Fruit fly (Drosophila melanogaster) whole organism, embryonic: ENCODE measurements around the gene eIF2gamma.
A peak's percentile ranks its signal among the peaks of the same experiment; 100 is the strongest.

Source experiments
- ATbp ChIP-seq: fragments of 200-800 bp; sonication (Bioruptor generic); optimal IDR thresholded peaks from 2 replicates; lab custom pipeline; 2017; ENCODE audit warnings: missing biosample characterization, mild to moderate bottlenecking, missing genetic modification characterization, missing genetic modification reagents
- Atf3 ChIP-seq: fragments of 200-800 bp; sonication (Bioruptor generic); optimal IDR thresholded peaks from 3 replicates; lab custom pipeline; 2016; ENCODE audit warnings: missing biosample characterization, missing genetic modification characterization
- C15 ChIP-seq: fragments of 200-800 bp; sonication (Bioruptor generic); IDR thresholded peaks from 3 replicates; pipeline ENCODE4 v1.3.6; 2022; ENCODE audit warnings: missing biosample characterization, missing genetic modification characterization
- CG11085 ChIP-seq: fragments of 200-800 bp; sonication (Bioruptor generic); IDR thresholded peaks from 2 replicates; pipeline ENCODE4 v1.3.6; 2022; ENCODE audit warnings: missing biosample characterization, missing genetic modification characterization
- CG11093 ChIP-seq: fragments of 200-800 bp; sonication (Bioruptor generic); IDR thresholded peaks from 3 replicates; pipeline ENCODE4 v1.3.6; 2022; ENCODE audit warnings: missing biosample characterization, missing genetic modification characterization
- CG11504 ChIP-seq: fragments of 200-800 bp; sonication (Bioruptor generic); optimal IDR thresholded peaks from 3 replicates; lab custom pipeline; 2019; ENCODE audit warnings: missing biosample characterization, mild to moderate bottlenecking, missing genetic modification characterization, moderate library complexity
- CG13775 ChIP-seq: fragments of 200-800 bp; sonication (Bioruptor generic); optimal IDR thresholded peaks from 3 replicates; lab custom pipeline; 2017; ENCODE audit warnings: missing biosample characterization, mild to moderate bottlenecking, missing genetic modification characterization
- CG14050 ChIP-seq: fragments of 200-800 bp; sonication (Bioruptor generic); IDR thresholded peaks from 3 replicates; pipeline ENCODE4 v1.3.6; 2022; ENCODE audit warnings: missing biosample characterization, missing genetic modification characterization
- CG14441 ChIP-seq: fragments of 200-800 bp; sonication (Bioruptor generic); IDR thresholded peaks from 2 replicates; pipeline ENCODE4 v1.3.6; 2022; ENCODE audit warnings: missing biosample characterization, missing genetic modification characterization
- CG15601 ChIP-seq: fragments of 200-800 bp; sonication (Bioruptor generic); optimal IDR thresholded peaks from 3 replicates; lab custom pipeline; 2019; ENCODE audit warnings: missing biosample characterization, mild to moderate bottlenecking, missing genetic modification characterization, moderate library complexity
- CG18262 ChIP-seq: fragments of 200-800 bp; optimal IDR thresholded peaks from 3 replicates; lab custom pipeline; 2019; ENCODE audit warnings: missing biosample characterization, mild to moderate bottlenecking, missing genetic modification characterization, moderate library complexity
- CG2712 ChIP-seq: fragments of 200-800 bp; optimal IDR thresholded peaks from 3 replicates; lab custom pipeline; 2019; ENCODE audit warnings: missing biosample characterization, mild to moderate bottlenecking, missing genetic modification characterization, moderate library complexity
- CG32772 ChIP-seq: fragments of 200-800 bp; sonication (Bioruptor generic); IDR thresholded peaks from 2 replicates; pipeline ENCODE4 v1.3.6; 2022; ENCODE audit warnings: missing biosample characterization, missing genetic modification characterization
- CG7271 ChIP-seq: fragments of 200-800 bp; sonication (Bioruptor generic); optimal IDR thresholded peaks from 2 replicates; lab custom pipeline; 2018; ENCODE audit warnings: missing biosample characterization, mild to moderate bottlenecking, missing genetic modification characterization, moderate library complexity
- CG8290 ChIP-seq, 3 experiments: fragments of 200-800 bp; sonication (Bioruptor generic); optimal IDR thresholded peaks; 2 replicates each; lab custom pipeline; 2016 to 2019; ENCODE audit warnings: missing biosample characterization in 3 of 3, missing genetic modification characterization in 3 of 3, mild to moderate bottlenecking in 2 of 3, moderate library complexity in 1 of 3
- CG8478 ChIP-seq: fragments of >200 bp; optimal IDR thresholded peaks from 2 replicates; lab custom pipeline; 2018
- CG9727 ChIP-seq: fragments of 200-800 bp; sonication (Bioruptor generic); optimal IDR thresholded peaks from 3 replicates; lab custom pipeline; 2017; ENCODE audit warnings: missing biosample characterization, mild to moderate bottlenecking, missing genetic modification characterization
- D19A ChIP-seq: fragments of 200-800 bp; optimal IDR thresholded peaks from 3 replicates; lab custom pipeline; 2019; ENCODE audit warnings: missing biosample characterization, mild to moderate bottlenecking, missing genetic modification characterization, moderate library complexity
- Dbx ChIP-seq: fragments of 200-800 bp; sonication (Bioruptor generic); IDR thresholded peaks from 3 replicates; pipeline ENCODE4 v1.3.6; 2022; ENCODE audit warnings: missing biosample characterization, missing genetic modification characterization
- E2f1 ChIP-seq: fragments of 200-800 bp; sonication (Bioruptor generic); IDR thresholded peaks from 2 replicates; pipeline ENCODE4 v1.3.6; 2022; ENCODE audit warnings: missing biosample characterization, missing genetic modification characterization
- GATAe ChIP-seq: fragments of 200-800 bp; sonication (Bioruptor generic); conservative IDR thresholded peaks from 2 replicates; pipeline ENCODE4 v1.3.6; 2022; ENCODE audit warnings: missing biosample characterization, missing genetic modification characterization
- Med ChIP-seq: fragments of 200-800 bp; sonication (Bioruptor generic); peaks from one replicate; lab custom pipeline; 2016; ENCODE audit warnings: missing biosample characterization, missing genetic modification characterization, mild to moderate bottlenecking, inconsistent platforms, moderate library complexity
- Mrtf ChIP-seq: fragments of 200-800 bp; sonication (Bioruptor generic); IDR thresholded peaks from 3 replicates; pipeline ENCODE4 v1.3.6; 2022; ENCODE audit warnings: missing biosample characterization, missing genetic modification characterization
- Myb ChIP-seq: fragments of 200-800 bp; sonication (Bioruptor generic); optimal IDR thresholded peaks from 2 replicates; lab custom pipeline; 2016; ENCODE audit warnings: missing biosample characterization, missing genetic modification characterization
- NK7.1 ChIP-seq: fragments of 200-800 bp; sonication (Bioruptor generic); optimal IDR thresholded peaks from 3 replicates; lab custom pipeline; 2016; ENCODE audit warnings: missing biosample characterization, missing genetic modification characterization
- Neu2 ChIP-seq: fragments of 200-800 bp; sonication (Bioruptor generic); optimal IDR thresholded peaks from 3 replicates; lab custom pipeline; 2016; ENCODE audit warnings: missing biosample characterization, missing genetic modification characterization, borderline replicate concordance
- NfI ChIP-seq: fragments of 200-800 bp; sonication (Bioruptor generic); optimal IDR thresholded peaks from 3 replicates; lab custom pipeline; 2018; ENCODE audit warnings: missing biosample characterization, mild to moderate bottlenecking, missing genetic modification characterization, moderate library complexity
- Pdp1 ChIP-seq, 2 experiments: fragments of 200-800 bp; sonication (Bioruptor generic); optimal IDR thresholded peaks; 3 replicates each; lab custom pipeline; 2016; ENCODE audit warnings: missing biosample characterization in 2 of 2, missing genetic modification characterization in 2 of 2, mild to moderate bottlenecking in 1 of 2, moderate library complexity in 1 of 2
- Trl ChIP-seq, 3 experiments: fragments of >200 bp in 2 of 3; fragments of 200-800 bp in 1 of 3; sonication (Bioruptor generic) in 1 of 3; optimal IDR thresholded peaks; 2 replicates in 1 of 3; 3 replicates in 2 of 3; lab custom pipeline; 2016 to 2017; ENCODE audit warnings: missing biosample characterization in 1 of 3, missing genetic modification characterization in 1 of 3
- cg ChIP-seq: fragments of 200-800 bp; sonication (Bioruptor generic); optimal IDR thresholded peaks from 3 replicates; lab custom pipeline; 2019; ENCODE audit warnings: missing biosample characterization, mild to moderate bottlenecking, missing genetic modification characterization, moderate library complexity
- chif ChIP-seq, 2 experiments: fragments of 200-800 bp; sonication (Bioruptor generic); optimal IDR thresholded peaks; 3 replicates each; lab custom pipeline; 2016; ENCODE audit warnings: missing biosample characterization in 2 of 2, missing genetic modification characterization in 2 of 2
- chinmo ChIP-seq: fragments of 200-800 bp; sonication (Bioruptor generic); IDR thresholded peaks from 4 replicates; pipeline ENCODE4 v1.3.6; 2022; ENCODE audit warnings: missing biosample characterization, missing genetic modification characterization; ENCODE audit not compliant: partially characterized antibody
- chm ChIP-seq: fragments of 200-800 bp; sonication (Bioruptor generic); IDR thresholded peaks from 2 replicates; pipeline ENCODE4 v1.3.6; 2022; ENCODE audit warnings: missing biosample characterization, missing genetic modification characterization
- ci ChIP-seq: fragments of 200-800 bp; sonication (Bioruptor generic); IDR thresholded peaks from 3 replicates; pipeline ENCODE4 v1.3.6; 2022; ENCODE audit warnings: missing biosample characterization, missing genetic modification characterization
- h ChIP-seq: fragments of >200 bp; optimal IDR thresholded peaks from 2 replicates; lab custom pipeline; 2017
- kah ChIP-seq: fragments of 200-800 bp; sonication (Bioruptor generic); optimal IDR thresholded peaks from 2 replicates; lab custom pipeline; 2018; ENCODE audit warnings: missing biosample characterization, mild to moderate bottlenecking, missing genetic modification characterization
- lilli ChIP-seq: fragments of 200-800 bp; sonication (Bioruptor generic); optimal IDR thresholded peaks from 3 replicates; lab custom pipeline; 2016; ENCODE audit warnings: missing biosample characterization, missing genetic modification characterization
- lov ChIP-seq, 2 experiments: fragments of 200-800 bp in 1 of 2; fragments of >200 bp in 1 of 2; sonication (Bioruptor generic) in 1 of 2; IDR thresholded peaks in 1 of 2; optimal IDR thresholded peaks in 1 of 2; 2 replicates in 1 of 2; 3 replicates in 1 of 2; pipeline versions ENCODE4 v1.3.6 to Lab custom; 2017 to 2022; ENCODE audit warnings: missing biosample characterization in 1 of 2, missing genetic modification characterization in 1 of 2
- pan ChIP-seq, 4 experiments: fragments of >200 bp in 3 of 4; fragments of 200-800 bp in 1 of 4; sonication (Bioruptor generic) in 1 of 4; optimal IDR thresholded peaks in 3 of 4; IDR thresholded peaks in 1 of 4; 2 replicates each; pipeline versions ENCODE4 v1.3.6 to Lab custom; 2017 to 2022; ENCODE audit warnings: missing biosample characterization in 2 of 4, missing genetic modification characterization in 2 of 4, mixed read lengths in 1 of 4
- sd ChIP-seq: fragments of 200-800 bp; sonication (Bioruptor generic); optimal IDR thresholded peaks from 3 replicates; lab custom pipeline; 2018; ENCODE audit warnings: missing biosample characterization, mild to moderate bottlenecking, missing genetic modification characterization, moderate library complexity
- sens ChIP-seq: fragments of 200-800 bp; sonication (Bioruptor generic); peaks from one replicate; lab custom pipeline; 2016; ENCODE audit warnings: missing biosample characterization, missing genetic modification characterization
- sens-2 ChIP-seq: fragments of 200-800 bp; sonication (Bioruptor generic); IDR thresholded peaks from 2 replicates; pipeline ENCODE4 v1.3.6; 2022; ENCODE audit warnings: missing biosample characterization, missing genetic modification characterization
- tll ChIP-seq, 2 experiments: fragments of 200-800 bp in 1 of 2; fragments of >200 bp in 1 of 2; sonication (Bioruptor generic) in 1 of 2; optimal IDR thresholded peaks; 2 replicates each; lab custom pipeline; 2017 to 2019; ENCODE audit warnings: missing biosample characterization in 2 of 2, missing genetic modification characterization in 2 of 2, mild to moderate bottlenecking in 1 of 2, moderate library complexity in 1 of 2
- yki ChIP-seq: fragments of >200 bp; optimal IDR thresholded peaks from 3 replicates; lab custom pipeline; 2018

eIF2gamma gene

DNA sequence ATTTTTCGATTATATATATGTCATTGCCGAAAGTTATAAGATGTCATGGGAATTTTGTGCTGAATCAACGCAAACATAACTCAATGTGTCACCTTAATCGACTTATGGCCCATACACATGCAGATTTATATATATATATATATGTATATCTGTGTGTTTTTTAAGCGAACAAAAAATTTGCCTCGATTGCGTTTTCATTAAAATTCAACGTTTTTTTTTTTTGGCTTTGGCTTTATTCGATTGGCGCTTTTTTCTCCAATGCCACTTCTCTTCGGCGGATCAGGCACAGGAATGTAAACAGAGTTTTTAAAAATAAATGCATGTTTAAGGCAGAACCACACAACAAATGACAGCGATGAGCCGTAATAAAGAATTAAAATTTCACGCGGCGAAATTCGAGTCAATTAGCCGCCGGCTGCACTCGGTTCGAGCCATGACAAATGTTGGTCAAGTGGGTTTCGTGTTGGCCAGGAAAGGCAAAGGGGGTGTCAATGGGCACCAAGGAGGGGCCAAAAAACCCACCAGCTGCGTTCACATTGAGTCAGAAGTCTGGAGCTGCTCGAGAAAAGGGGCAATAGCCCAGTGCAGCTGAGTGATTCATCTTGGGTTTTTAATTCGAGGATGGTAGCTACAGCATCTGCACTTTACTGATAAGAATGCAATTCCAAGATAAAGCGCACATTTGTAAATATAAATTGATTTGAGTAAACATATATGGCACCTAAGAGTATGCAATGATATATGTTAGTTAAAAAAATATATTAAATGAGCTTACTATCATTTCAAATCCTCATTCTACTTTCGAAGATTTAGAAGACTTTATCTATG is 19.9 kb upstream of the eIF2gamma start:
- TF ChIP-seq C15 (0 out of 3 replicates have a peak, but pooled peaks have one; percentile 19), Dbx (GFP tag; lab: Robert Waterston, UW) (0 out of 3 replicates have a peak, but pooled peaks have one; percentile 22), sens-2 (no peak)
- TF ChIP-seq, all 482 proteins: peak for 2

dm6 chr3R:15282326-15282725 is 19.1 kb upstream of the eIF2gamma start:
- TF ChIP-seq CG11085 = no peak
- TF ChIP-seq chif (GFP tag; optimal IDR thresholded peaks at IDR 0.05; lab: Kevin White, UChicago) = no peak
- TF ChIP-seq kah (GFP tag; lab: Kevin White, UChicago) = peak; percentile 69
- TF ChIP-seq Myb (GFP tag; lab: Kevin White, UChicago) = no peak
- TF ChIP-seq CG13775 = no peak
- no peak for TF ChIP-seq NK7.1 (GFP tag; lab: Kevin White, UChicago)
- no peak for TF ChIP-seq ATbp (GFP tag; lab: Kevin White, UChicago)
- no peak for TF ChIP-seq CG7271 (tag; lab: Kevin White, UChicago)
- no peak for TF ChIP-seq CG8478 (lab: Kevin White, UChicago)
- TF ChIP-seq Dbx (GFP tag; lab: Robert Waterston, UW) = no peak
- peak; percentile 18 for TF ChIP-seq D19A
- TF ChIP-seq lilli = peak; percentile 18
- TF ChIP-seq CG32772 (GFP tag; lab: Robert Waterston, UW) = 0 out of 2 replicates have a peak, but pooled peaks have one; percentile 17
- TF ChIP-seq GATAe (GFP tag; lab: Robert Waterston, UW) = no peak
- no peak for TF ChIP-seq CG11093
- peak; percentile 23 for TF ChIP-seq Med (GFP tag; lab: Kevin White, UChicago)
- peak; percentile 57 for TF ChIP-seq sd (tag; lab: Kevin White, UChicago)

dm6 chr3R:15281335-15281963 is 18.2 kb upstream of the eIF2gamma start:
- TF ChIP-seq CG11504 (tag; lab: Kevin White, UChicago) = peak; percentile 11
- TF ChIP-seq CG15601 (tag; lab: Kevin White, UChicago) = peak; percentile 99
- no peak for TF ChIP-seq CG14050 (GFP tag; lab: Robert Waterston, UW)
- TF ChIP-seq Atf3 (GFP tag; lab: Kevin White, UChicago) = no peak
- TF ChIP-seq sens (GFP tag; lab: Kevin White, UChicago) = peak; percentile 16
- no peak for TF ChIP-seq lov (optimal IDR thresholded peaks at IDR 0.05; lab: Kevin White, UChicago)
- peak; percentile 62; the same call in 1 of the 3 replicates for TF ChIP-seq lov (GFP tag; IDR thresholded peaks at IDR 0.05; lab: Robert Waterston, UW)
- peak; percentile 7 for TF ChIP-seq CG18262 (tag; lab: Kevin White, UChicago)
- TF ChIP-seq ci (GFP tag; lab: Robert Waterston, UW) = peak; percentile 32; the same call in 1 of the 3 replicates
- TF ChIP-seq Trl (optimal IDR thresholded peaks at IDR 0.05; lab: Kevin White, UChicago) = peak in 1 of 2 experiments; percentile 39
- TF ChIP-seq Trl (GFP tag; optimal IDR thresholded peaks at IDR 0.05; lab: Kevin White, UChicago) = no peak
- TF ChIP-seq Mrtf (GFP tag; lab: Robert Waterston, UW) = 0 out of 3 replicates have a peak, but pooled peaks have one; percentile 4
- TF ChIP-seq NfI (GFP tag; lab: Kevin White, UChicago) = no peak
- no peak for TF ChIP-seq CG14441 (GFP tag; lab: Robert Waterston, UW)
- no peak for TF ChIP-seq CG8290 (GFP tag; optimal IDR thresholded peaks at IDR 0.05; lab: Kevin White, UChicago)
- TF ChIP-seq CG8290 (tag; optimal IDR thresholded peaks at IDR 0.05; lab: Kevin White, UChicago) = peak in 1 of 2 experiments; percentile 10
- no peak for TF ChIP-seq yki (lab: Kevin White, UChicago)
- peak; percentile 80 for TF ChIP-seq cg
- peak; percentile 28 for TF ChIP-seq CG2712 (tag; lab: Kevin White, UChicago)
- no peak for TF ChIP-seq h (lab: Kevin White, UChicago)
- no peak for TF ChIP-seq tll (GFP tag; optimal IDR thresholded peaks at IDR 0.05; lab: Kevin White, UChicago)
- TF ChIP-seq pan (optimal IDR thresholded peaks at IDR 0.05; lab: Kevin White, UChicago) = no peak
- peak in 1 of 2 experiments; percentile 2 for TF ChIP-seq pan (GFP tag; optimal IDR thresholded peaks at IDR 0.05 in 1 of 2, IDR thresholded peaks at IDR 0.05 in 1 of 2)
- TF ChIP-seq E2f1 (GFP tag; lab: Robert Waterston, UW) = peak; percentile 5; the same call in 1 of the 2 replicates
- TF ChIP-seq CG9727 = peak; percentile 46
- peak; percentile 54; the same call in 1 of the 2 replicates for TF ChIP-seq chm (GFP tag; lab: Robert Waterston, UW)
- 0 out of 4 replicates have a peak, but pooled peaks have one; percentile 18 for TF ChIP-seq chinmo (GFP tag; lab: Robert Waterston, UW)
- peak in 1 of 2 experiments; percentile 72 for TF ChIP-seq Pdp1 (GFP tag; optimal IDR thresholded peaks at IDR 0.05; lab: Kevin White, UChicago)
- TF ChIP-seq Neu2 = no peak
